Fruit fly (Drosophila melanogaster): ENCODE results near the gene GV1.

The GV1 gene

dm6 chr3L:1808631-1809030 lies 1.8 kb upstream of the GV1 start (continued):
- peak; percentile 90 for TF ChIP-seq PHDP (tag; optimal IDR thresholded peaks at IDR 0.05)
- TF ChIP-seq CG12744 (GFP tag; optimal IDR thresholded peaks at IDR 0.05): peak; percentile 84
- TF ChIP-seq CG34224 (GFP tag; IDR thresholded peaks at IDR 0.05; ENCODE audit: partially characterized antibody): no peak
- peak; percentile 87 for TF ChIP-seq Bteb2 (GFP tag; optimal IDR thresholded peaks at IDR 0.05)
- peak; percentile 73 for TF ChIP-seq jing (GFP tag; optimal IDR thresholded peaks at IDR 0.05)
- TF ChIP-seq chinmo (GFP tag; IDR thresholded peaks at IDR 0.05; ENCODE audit: partially characterized antibody): 0 out of 4 replicates have a peak, but pooled peaks have one; percentile 20
- TF ChIP-seq NC2β (GFP tag; optimal IDR thresholded peaks at IDR 0.05): peak; percentile 70
- TF ChIP-seq abd-A (tag; optimal IDR thresholded peaks at IDR 0.05): peak; percentile 89
- TF ChIP-seq Ets65A (GFP tag): peak; percentile 96
- TF ChIP-seq CG5953 (GFP tag; IDR thresholded peaks at IDR 0.05): peak; percentile 83
- TF ChIP-seq Gsc (GFP tag; IDR thresholded peaks at IDR 0.05): peak; percentile 78
- TF ChIP-seq bsh (GFP tag; optimal IDR thresholded peaks at IDR 0.05): peak; percentile 59 to 86
- TF ChIP-seq shn (GFP tag; optimal IDR thresholded peaks at IDR 0.05): peak; percentile 80
- TF ChIP-seq wdn (GFP tag; IDR thresholded peaks at IDR 0.05): peak; percentile 86
- peak; percentile 80 for TF ChIP-seq dimm (GFP tag; IDR thresholded peaks at IDR 0.05)
- TF ChIP-seq CG13775 (GFP tag; optimal IDR thresholded peaks at IDR 0.05): peak; percentile 74
- no peak for TF ChIP-seq CG1832 (GFP tag; optimal IDR thresholded peaks at IDR 0.05)
- TF ChIP-seq Sox100B (GFP tag; optimal IDR thresholded peaks at IDR 0.05): no peak
- TF ChIP-seq Ptx1 (GFP tag; IDR thresholded peaks at IDR 0.05): peak; percentile 94
- TF ChIP-seq CG10431 (GFP tag; optimal IDR thresholded peaks at IDR 0.05): no peak
- peak; percentile 91 for TF ChIP-seq CG17359 (tag; optimal IDR thresholded peaks at IDR 0.05)
- TF ChIP-seq Atf3 (GFP tag; optimal IDR thresholded peaks at IDR 0.05): peak; percentile 84
- peak; percentile 89 for TF ChIP-seq jumu (GFP tag; optimal IDR thresholded peaks at IDR 0.05)
- no peak for TF ChIP-seq CG4328 (GFP tag; optimal IDR thresholded peaks at IDR 0.05)
- no peak for TF ChIP-seq Stat92E (GFP tag; optimal IDR thresholded peaks at IDR 0.05)
- peak; percentile 78 for TF ChIP-seq kay (GFP tag; optimal IDR thresholded peaks at IDR 0.05)
- peak; percentile 67 for TF ChIP-seq CG31388 (GFP tag; optimal IDR thresholded peaks at IDR 0.05)
- peak; percentile 85 for TF ChIP-seq CG16863 (GFP tag; optimal IDR thresholded peaks at IDR 0.05)
- TF ChIP-seq Doc3 (GFP tag; IDR thresholded peaks at IDR 0.05; ENCODE audit: partially characterized antibody): no peak
- peak; percentile 71; the same call in 2 of the 3 replicates for TF ChIP-seq croc (GFP tag; conservative IDR thresholded peaks at IDR 0.05)
- TF ChIP-seq mirr (GFP tag; optimal IDR thresholded peaks at IDR 0.05): peak; percentile 74
- TF ChIP-seq ash1 (GFP tag; optimal IDR thresholded peaks at IDR 0.05): peak; percentile 56
- TF ChIP-seq caup (GFP tag; optimal IDR thresholded peaks at IDR 0.05; ENCODE audit: severe bottlenecking): peak; percentile 92
- peak; percentile 93 for TF ChIP-seq gem (tag; optimal IDR thresholded peaks at IDR 0.05)
- TF ChIP-seq CG7556 (GFP tag; optimal IDR thresholded peaks at IDR 0.05): peak; percentile 85
- TF ChIP-seq Trl (optimal IDR thresholded peaks at IDR 0.05): no peak
- TF ChIP-seq Trl (GFP tag; optimal IDR thresholded peaks at IDR 0.05): peak; percentile 91
- TF ChIP-seq TFAM (GFP tag; optimal IDR thresholded peaks at IDR 0.05): peak; percentile 26
- peak; percentile 80 for TF ChIP-seq schlank (tag; optimal IDR thresholded peaks at IDR 0.05)
- no peak for TF ChIP-seq CG2129 (GFP tag; IDR thresholded peaks at IDR 0.05; ENCODE audit: partially characterized antibody)
- no peak for TF ChIP-seq Bgb (GFP tag; IDR thresholded peaks at IDR 0.05; ENCODE audit: partially characterized antibody)
- TF ChIP-seq BtbVII (GFP tag; optimal IDR thresholded peaks at IDR 0.05): peak; percentile 81
- peak; percentile 14 for TF ChIP-seq pzg (GFP tag; optimal IDR thresholded peaks at IDR 0.05)
- peak; percentile 89 for TF ChIP-seq CG1647 (GFP tag; optimal IDR thresholded peaks at IDR 0.05)
- no peak for TF ChIP-seq Lpt (GFP tag; optimal IDR thresholded peaks at IDR 0.05)
- peak; percentile 88 for TF ChIP-seq CG31441 (GFP tag; IDR thresholded peaks at IDR 0.05)
- TF ChIP-seq Sry-δ (GFP tag; optimal IDR thresholded peaks at IDR 0.05): peak; percentile 57
- TF ChIP-seq dm (GFP tag; optimal IDR thresholded peaks at IDR 0.05): peak; percentile 67
- peak; percentile 80; the same call in 2 of the 3 replicates for TF ChIP-seq C15 (GFP tag; IDR thresholded peaks at IDR 0.05)
- TF ChIP-seq HmgZ (tag; optimal IDR thresholded peaks at IDR 0.05): peak; percentile 87
- TF ChIP-seq CG3847 (GFP tag; IDR thresholded peaks at IDR 0.05): peak; percentile 86
